Fruit fly (Drosophila melanogaster) whole organism, embryonic: ENCODE results near the gene U2af50.

ENCODE experiments used
- CG10462 ChIP-seq: fragments of 200-800 bp; sonication (Bioruptor generic); optimal IDR thresholded peaks from 2 replicates; lab custom pipeline; 2016; ENCODE audit warnings: missing biosample characterization, missing genetic modification characterization
- CG11247 ChIP-seq: fragments of 200-800 bp; sonication (Bioruptor generic); IDR thresholded peaks from 2 replicates; pipeline ENCODE4 v1.3.6; 2022; ENCODE audit warnings: missing biosample characterization, missing genetic modification characterization
- CG11504 ChIP-seq: fragments of 200-800 bp; sonication (Bioruptor generic); optimal IDR thresholded peaks from 3 replicates; lab custom pipeline; 2019; ENCODE audit warnings: missing biosample characterization, mild to moderate bottlenecking, missing genetic modification characterization, moderate library complexity
- CG12219 ChIP-seq: fragments of 200-800 bp; sonication (Bioruptor generic); optimal IDR thresholded peaks from 3 replicates; lab custom pipeline; 2018; ENCODE audit warnings: missing biosample characterization, mild to moderate bottlenecking, missing genetic modification characterization
- CG12236 ChIP-seq: fragments of 200-800 bp; sonication (Bioruptor generic); optimal IDR thresholded peaks from 2 replicates; lab custom pipeline; 2016; ENCODE audit warnings: missing biosample characterization, missing genetic modification characterization
- CG13775 ChIP-seq: fragments of 200-800 bp; sonication (Bioruptor generic); optimal IDR thresholded peaks from 3 replicates; lab custom pipeline; 2017; ENCODE audit warnings: missing biosample characterization, mild to moderate bottlenecking, missing genetic modification characterization
- CG15696 ChIP-seq: fragments of 200-800 bp; sonication (Bioruptor generic); optimal IDR thresholded peaks from 2 replicates; lab custom pipeline; 2019; ENCODE audit warnings: missing biosample characterization, mild to moderate bottlenecking, missing genetic modification characterization, moderate library complexity
- CG16813 ChIP-seq: fragments of 200-800 bp; sonication (Bioruptor generic); IDR thresholded peaks from 3 replicates; pipeline ENCODE4 v1.3.6; 2022; ENCODE audit warnings: missing biosample characterization, missing genetic modification characterization; ENCODE audit not compliant: partially characterized antibody
- CG17359 ChIP-seq: fragments of 200-800 bp; sonication (Bioruptor generic); optimal IDR thresholded peaks from 3 replicates; lab custom pipeline; 2018; ENCODE audit warnings: missing biosample characterization, mild to moderate bottlenecking, missing genetic modification characterization, moderate library complexity
- CG17568 ChIP-seq: fragments of 200-800 bp; sonication (Bioruptor generic); optimal IDR thresholded peaks from 2 replicates; lab custom pipeline; 2018; ENCODE audit warnings: missing biosample characterization, mild to moderate bottlenecking, missing genetic modification characterization, moderate library complexity
- CG17912 ChIP-seq: fragments of 200-800 bp; sonication (Bioruptor generic); optimal IDR thresholded peaks from 2 replicates; lab custom pipeline; 2018; ENCODE audit warnings: missing biosample characterization, mild to moderate bottlenecking, missing genetic modification characterization
- CG1832 ChIP-seq: fragments of 200-800 bp; sonication (Bioruptor generic); optimal IDR thresholded peaks from 2 replicates; lab custom pipeline; 2017; ENCODE audit warnings: missing biosample characterization, mild to moderate bottlenecking, missing genetic modification characterization, inconsistent platforms
- CG2116 ChIP-seq: fragments of 200-800 bp; sonication (Bioruptor generic); optimal IDR thresholded peaks from 3 replicates; lab custom pipeline; 2018; ENCODE audit warnings: missing biosample characterization, mild to moderate bottlenecking, missing genetic modification characterization
- CG2120 ChIP-seq: fragments of 200-800 bp; sonication (Bioruptor generic); optimal IDR thresholded peaks from 3 replicates; lab custom pipeline; 2016; ENCODE audit warnings: missing biosample characterization, missing genetic modification characterization
- CG2875 ChIP-seq: fragments of 200-800 bp; sonication (Bioruptor generic); optimal IDR thresholded peaks from 2 replicates; lab custom pipeline; 2017; ENCODE audit warnings: missing biosample characterization, mild to moderate bottlenecking, missing genetic modification characterization, missing genetic modification reagents
- CG30431 ChIP-seq: fragments of 200-800 bp; sonication (Bioruptor generic); optimal IDR thresholded peaks from 2 replicates; lab custom pipeline; 2017; ENCODE audit warnings: missing biosample characterization, missing genetic modification characterization
- CG31224 ChIP-seq: fragments of 200-800 bp; sonication (Bioruptor generic); IDR thresholded peaks from 2 replicates; pipeline ENCODE4 v1.3.6; 2022; ENCODE audit warnings: missing biosample characterization, missing genetic modification characterization
- CG7556 ChIP-seq: fragments of 200-800 bp; sonication (Bioruptor generic); optimal IDR thresholded peaks from 2 replicates; lab custom pipeline; 2017; ENCODE audit warnings: missing biosample characterization, mild to moderate bottlenecking, missing genetic modification characterization
- CG8089 ChIP-seq: fragments of 200-800 bp; sonication (Bioruptor generic); optimal IDR thresholded peaks from 3 replicates; lab custom pipeline; 2016; ENCODE audit warnings: missing biosample characterization, missing genetic modification characterization
- CG8281 ChIP-seq: fragments of 200-800 bp; sonication (Bioruptor generic); optimal IDR thresholded peaks from 2 replicates; lab custom pipeline; 2018; ENCODE audit warnings: missing biosample characterization, mild to moderate bottlenecking, missing genetic modification characterization, moderate library complexity
- CG8944 ChIP-seq: fragments of 200-800 bp; sonication (Bioruptor generic); optimal IDR thresholded peaks from 3 replicates; lab custom pipeline; 2016; ENCODE audit warnings: missing biosample characterization, missing genetic modification characterization
- Camta ChIP-seq: fragments of 200-800 bp; sonication (Bioruptor generic); optimal IDR thresholded peaks from 2 replicates; lab custom pipeline; 2016; ENCODE audit warnings: missing biosample characterization, missing genetic modification characterization
- Dbx ChIP-seq: fragments of 200-800 bp; sonication (Bioruptor generic); IDR thresholded peaks from 3 replicates; pipeline ENCODE4 v1.3.6; 2022; ENCODE audit warnings: missing biosample characterization, missing genetic modification characterization
- Dip2 ChIP-seq: fragments of 200-800 bp; sonication (Bioruptor generic); IDR thresholded peaks from 2 replicates; pipeline ENCODE4 v1.3.6; 2022; ENCODE audit warnings: missing biosample characterization, missing genetic modification characterization
- ERR ChIP-seq: fragments of 200-800 bp; sonication (Bioruptor generic); optimal IDR thresholded peaks from 2 replicates; lab custom pipeline; 2016; ENCODE audit warnings: missing biosample characterization, missing genetic modification characterization
- HmgD ChIP-seq: fragments of 200-800 bp; sonication (Bioruptor generic); optimal IDR thresholded peaks from 3 replicates; lab custom pipeline; 2016; ENCODE audit warnings: missing biosample characterization, missing genetic modification characterization
- Hsf ChIP-seq: fragments of 200-800 bp; sonication (Bioruptor generic); optimal IDR thresholded peaks from 3 replicates; lab custom pipeline; 2016; ENCODE audit warnings: missing biosample characterization, missing genetic modification characterization
- Optix ChIP-seq: fragments of 200-800 bp; sonication (Bioruptor generic); IDR thresholded peaks from 3 replicates; pipeline ENCODE4 v1.3.6; 2022; ENCODE audit warnings: missing biosample characterization, missing genetic modification characterization
- Rfx ChIP-seq: fragments of 200-800 bp; sonication (Bioruptor generic); IDR thresholded peaks from 2 replicates; pipeline ENCODE4 v1.3.6; 2022; ENCODE audit warnings: missing biosample characterization, missing genetic modification characterization
- Side ChIP-seq: fragments of 200-800 bp; sonication (Bioruptor generic); optimal IDR thresholded peaks from 2 replicates; lab custom pipeline; 2016; ENCODE audit warnings: missing biosample characterization, missing genetic modification characterization
- YL-1 ChIP-seq: fragments of 200-800 bp; sonication (Bioruptor generic); optimal IDR thresholded peaks from 3 replicates; lab custom pipeline; 2017; ENCODE audit warnings: missing biosample characterization, mild to moderate bottlenecking, missing genetic modification characterization
- btn ChIP-seq: fragments of 200-800 bp; sonication (Bioruptor generic); optimal IDR thresholded peaks from 2 replicates; lab custom pipeline; 2016; ENCODE audit warnings: missing biosample characterization, missing genetic modification characterization
- cg ChIP-seq: fragments of 200-800 bp; sonication (Bioruptor generic); optimal IDR thresholded peaks from 3 replicates; lab custom pipeline; 2019; ENCODE audit warnings: missing biosample characterization, mild to moderate bottlenecking, missing genetic modification characterization, moderate library complexity
- chn ChIP-seq: fragments of 200-800 bp; sonication (Bioruptor generic); optimal IDR thresholded peaks from 2 replicates; lab custom pipeline; 2016; ENCODE audit warnings: missing biosample characterization, missing genetic modification characterization
- emc ChIP-seq: fragments of 200-800 bp; sonication (Bioruptor generic); optimal IDR thresholded peaks from 2 replicates; lab custom pipeline; 2016; ENCODE audit warnings: missing biosample characterization, missing genetic modification characterization
- exex ChIP-seq: fragments of 200-800 bp; sonication (Bioruptor generic); optimal IDR thresholded peaks from 4 replicates; lab custom pipeline; 2018; ENCODE audit warnings: missing biosample characterization, mild to moderate bottlenecking, missing genetic modification characterization, moderate library complexity
- eyg ChIP-seq: fragments of 200-800 bp; sonication (Bioruptor generic); optimal IDR thresholded peaks from 3 replicates; lab custom pipeline; 2016; ENCODE audit warnings: missing biosample characterization, missing genetic modification characterization
- ftz-f1 ChIP-seq: fragments of 200-800 bp; sonication (Bioruptor generic); optimal IDR thresholded peaks from 2 replicates; lab custom pipeline; 2016; ENCODE audit warnings: missing biosample characterization, missing genetic modification characterization
- gfzf ChIP-seq: fragments of 200-800 bp; sonication (Bioruptor generic); optimal IDR thresholded peaks from 2 replicates; lab custom pipeline; 2016; ENCODE audit warnings: missing biosample characterization, mild to moderate bottlenecking, missing genetic modification characterization, moderate library complexity
- gsb-n ChIP-seq: fragments of 200-800 bp; sonication (Bioruptor generic); optimal IDR thresholded peaks from 3 replicates; lab custom pipeline; 2018; ENCODE audit warnings: missing biosample characterization, mild to moderate bottlenecking, missing genetic modification characterization
- hb ChIP-seq: fragments of 200-800 bp; sonication (Bioruptor generic); IDR thresholded peaks from 3 replicates; pipeline ENCODE4 v1.3.6; 2022; ENCODE audit warnings: missing biosample characterization, missing genetic modification characterization; ENCODE audit not compliant: partially characterized antibody
- lbe ChIP-seq: fragments of 200-800 bp; sonication (Bioruptor generic); optimal IDR thresholded peaks from 2 replicates; lab custom pipeline; 2016; ENCODE audit warnings: missing biosample characterization, mild to moderate bottlenecking, missing genetic modification characterization
- peb ChIP-seq: fragments of 200-800 bp; sonication (Bioruptor generic); IDR thresholded peaks from 2 replicates; pipeline ENCODE4 v1.3.6; 2022; ENCODE audit warnings: missing biosample characterization, missing genetic modification characterization
- ranshi ChIP-seq: fragments of 200-800 bp; sonication (Bioruptor generic); IDR thresholded peaks from 2 replicates; pipeline ENCODE4 v1.3.6; 2022; ENCODE audit warnings: missing biosample characterization, missing genetic modification characterization
- run ChIP-seq: fragments of 200-800 bp; sonication (Bioruptor generic); optimal IDR thresholded peaks from 3 replicates; lab custom pipeline; 2018; ENCODE audit warnings: missing biosample characterization, mild to moderate bottlenecking, missing genetic modification characterization
- salm ChIP-seq: fragments of 200-800 bp; sonication (Bioruptor generic); optimal IDR thresholded peaks from 2 replicates; lab custom pipeline; 2018; ENCODE audit warnings: missing biosample characterization, mild to moderate bottlenecking, missing genetic modification characterization
- schlank ChIP-seq: fragments of 200-800 bp; sonication (Bioruptor generic); optimal IDR thresholded peaks from 2 replicates; lab custom pipeline; 2018; ENCODE audit warnings: missing biosample characterization, mild to moderate bottlenecking, missing genetic modification characterization
- sisA ChIP-seq: fragments of 200-800 bp; sonication (Bioruptor generic); IDR thresholded peaks from 2 replicates; pipeline ENCODE4 v1.3.6; 2022; ENCODE audit warnings: missing biosample characterization, missing genetic modification characterization
- trh ChIP-seq: fragments of 200-800 bp; sonication (Bioruptor generic); optimal IDR thresholded peaks from 2 replicates; lab custom pipeline; 2016; ENCODE audit warnings: missing biosample characterization, missing genetic modification characterization

Gene U2af50

dm6 chrX:16383667-16384515 is 25.1 kb upstream of the U2af50 start (continued):
- TF ChIP-seq CG8281 (tag; lab: Kevin White, UChicago) (peak; percentile 82), CG17912 (GFP tag; lab: Kevin White, UChicago) (peak; percentile 67), HmgD (GFP tag; lab: Kevin White, UChicago) (no peak), Optix (GFP tag; lab: Robert Waterston, UW) (no peak), Camta (peak; percentile 71), exex (peak; percentile 76), gsb-n (tag; lab: Kevin White, UChicago) (peak; percentile 75), emc (GFP tag; lab: Kevin White, UChicago) (no peak), CG12219 (peak; percentile 66), eyg (peak; percentile 46), CG11504 (tag; lab: Kevin White, UChicago) (no peak), CG17359 (tag; lab: Kevin White, UChicago) (peak; percentile 88), CG30431 (GFP tag; lab: Kevin White, UChicago) (no peak), Side (GFP tag; lab: Kevin White, UChicago) (peak; percentile 53), Hsf (GFP tag; lab: Kevin White, UChicago) (peak; percentile 58), CG10462 (GFP tag; lab: Kevin White, UChicago) (peak; percentile 45), chn (no peak), CG13775 (GFP tag; lab: Kevin White, UChicago) (peak; percentile 7), hb (GFP tag; lab: Robert Waterston, UW) (no peak), CG15696 (peak; percentile 90), Dip2 (GFP tag; lab: Robert Waterston, UW) (no peak), lbe (no peak), CG11247 (GFP tag; lab: Robert Waterston, UW) (peak; percentile 45; the same call in 1 of the 2 replicates), CG12236 (GFP tag; lab: Kevin White, UChicago) (peak; percentile 47), CG2116 (GFP tag; lab: Kevin White, UChicago) (peak; percentile 53), peb (GFP tag; lab: Robert Waterston, UW) (no peak), sisA (GFP tag; lab: Robert Waterston, UW) (no peak), schlank (peak; percentile 94), CG16813 (GFP tag; lab: Robert Waterston, UW) (no peak), Dbx (GFP tag; lab: Robert Waterston, UW) (peak; percentile 78; the same call in 2 of the 3 replicates), Rfx (GFP tag; lab: Robert Waterston, UW) (peak; percentile 68; the same call in 1 of the 2 replicates), ftz-f1 (GFP tag; lab: Kevin White, UChicago) (no peak), YL-1 (GFP tag; lab: Kevin White, UChicago) (peak; percentile 70), run (tag; lab: Kevin White, UChicago) (no peak), CG7556 (GFP tag; lab: Kevin White, UChicago) (peak; percentile 70), cg (GFP tag; lab: Kevin White, UChicago) (peak; percentile 76), CG8944 (GFP tag; lab: Kevin White, UChicago) (peak; percentile 15), trh (GFP tag; lab: Kevin White, UChicago) (peak; percentile 40), CG1832 (GFP tag; lab: Kevin White, UChicago) (no peak), CG31224 (peak; percentile 40; the same call in 1 of the 2 replicates), gfzf (GFP tag; lab: Kevin White, UChicago) (no peak), salm (tag; lab: Kevin White, UChicago) (peak; percentile 80), CG2875 (GFP tag; lab: Kevin White, UChicago) (peak; percentile 65), CG8089 (peak; percentile 52), CG17568 (GFP tag; lab: Kevin White, UChicago) (no peak), CG2120 (GFP tag; lab: Kevin White, UChicago) (peak; percentile 76), ranshi (GFP tag; lab: Robert Waterston, UW) (peak; percentile 69; the same call in 1 of the 2 replicates), ERR (peak; percentile 27), btn (GFP tag; lab: Kevin White, UChicago) (peak; percentile 10)
